Fruit fly (Drosophila melanogaster) whole organism, wandering third instar larva: ENCODE data around the gene CG2278.

ENCODE experiments used
- Abd-B ChIP-seq: fragments of >200 bp; optimal IDR thresholded peaks from 2 replicates; lab custom pipeline; 2017; ENCODE audit warnings: missing biosample characterization, missing genetic modification characterization
- CG32264 ChIP-seq: fragments of 200-800 bp; sonication (Bioruptor generic); optimal IDR thresholded peaks from 2 replicates; lab custom pipeline; 2016; ENCODE audit warnings: missing biosample characterization, missing genetic modification characterization
- CG9705 ChIP-seq: fragments of 200-800 bp; sonication (Bioruptor generic); optimal IDR thresholded peaks from 2 replicates; lab custom pipeline; 2018; ENCODE audit warnings: missing biosample characterization, mild to moderate bottlenecking, missing genetic modification characterization
- CrebA ChIP-seq: fragments of 200-800 bp; sonication (Bioruptor generic); optimal IDR thresholded peaks from 2 replicates; lab custom pipeline; 2016; ENCODE audit warnings: missing biosample characterization, mild to moderate bottlenecking, missing genetic modification characterization, borderline replicate concordance
- Dfd ChIP-seq: fragments of >200 bp; optimal IDR thresholded peaks from 2 replicates; lab custom pipeline; 2017; ENCODE audit warnings: missing biosample characterization, missing genetic modification characterization
- Dif ChIP-seq: fragments of 200-275, 200-300 bp; sonication (Bioruptor generic); optimal IDR thresholded peaks from 2 replicates; lab custom pipeline; 2018; ENCODE audit warnings: missing biosample characterization, missing genetic modification characterization; ENCODE audit not compliant: partially characterized antibody
- GATAd ChIP-seq: sonication (Bioruptor generic); optimal IDR thresholded peaks from 2 replicates; lab custom pipeline; 2016; ENCODE audit warnings: missing biosample characterization, missing genetic modification characterization
- HLH106 ChIP-seq: fragments of 200-800 bp; optimal IDR thresholded peaks from 3 replicates; lab custom pipeline; 2019; ENCODE audit warnings: missing biosample characterization, mild to moderate bottlenecking, missing genetic modification characterization, moderate library complexity
- Hr78 ChIP-seq: fragments of >200 bp; optimal IDR thresholded peaks from 2 replicates; lab custom pipeline; 2017; ENCODE audit warnings: missing biosample characterization, missing genetic modification characterization
- Jra ChIP-seq: sonication (Bioruptor generic); optimal IDR thresholded peaks from 2 replicates; lab custom pipeline; 2016; ENCODE audit warnings: missing biosample characterization, missing genetic modification characterization
- Myc ChIP-seq: fragments of >200 bp; optimal IDR thresholded peaks from 2 replicates; lab custom pipeline; 2017
- N ChIP-seq: fragments of >200 bp; optimal IDR thresholded peaks from 2 replicates; lab custom pipeline; 2018; ENCODE audit warnings: missing biosample characterization, missing external identifiers, missing genetic modification characterization
- OdsH ChIP-seq: fragments of 200-800 bp; sonication (Bioruptor generic); optimal IDR thresholded peaks from 2 replicates; lab custom pipeline; 2016; ENCODE audit warnings: missing biosample characterization, mild to moderate bottlenecking, missing genetic modification characterization
- Rel ChIP-seq, 2 experiments: fragments of 200-800 bp; sonication (Bioruptor generic) in 1 of 2; optimal IDR thresholded peaks; 2 replicates in 1 of 2; 3 replicates in 1 of 2; lab custom pipeline; 2016 to 2019; ENCODE audit warnings: mild to moderate bottlenecking in 2 of 2, missing biosample characterization in 2 of 2, missing genetic modification characterization in 2 of 2, moderate library complexity in 1 of 2
- Vsx2 ChIP-seq: fragments of 200-300, 225-300 bp; sonication (Bioruptor generic); optimal IDR thresholded peaks from 2 replicates; lab custom pipeline; 2018; ENCODE audit warnings: missing biosample characterization, missing genetic modification characterization; ENCODE audit not compliant: partially characterized antibody
- br ChIP-seq: fragments of 200-800 bp; sonication (Bioruptor generic); optimal IDR thresholded peaks from 2 replicates; lab custom pipeline; 2016; ENCODE audit warnings: missing biosample characterization, missing genetic modification characterization
- dl ChIP-seq, 2 experiments: fragments of 175-275, 200-275 bp in 1 of 2; fragments of 200-275 bp in 1 of 2; sonication (Bioruptor generic); optimal IDR thresholded peaks; lab custom pipeline; 2018; ENCODE audit warnings: mild to moderate bottlenecking in 2 of 2, missing biosample characterization in 2 of 2, missing genetic modification characterization in 2 of 2, moderate library complexity in 2 of 2; ENCODE audit not compliant: partially characterized antibody in 2 of 2, insufficient read depth in 1 of 2
- dmrt93B ChIP-seq: fragments of 200-800 bp; sonication (Bioruptor generic); optimal IDR thresholded peaks from 2 replicates; lab custom pipeline; 2018; ENCODE audit warnings: missing biosample characterization, mild to moderate bottlenecking, missing genetic modification characterization
- dsf ChIP-seq: sonication (Bioruptor generic); optimal IDR thresholded peaks from 2 replicates; lab custom pipeline; 2016; ENCODE audit warnings: missing biosample characterization, missing genetic modification characterization, borderline replicate concordance
- ey ChIP-seq: fragments of 200-800 bp; sonication (Bioruptor generic); optimal IDR thresholded peaks from 2 replicates; lab custom pipeline; 2016; ENCODE audit warnings: missing biosample characterization, missing genetic modification characterization
- foxo ChIP-seq, 2 experiments: fragments of 200-800 bp; sonication (Bioruptor generic); optimal IDR thresholded peaks; 2 replicates in 1 of 2; 3 replicates in 1 of 2; lab custom pipeline; 2016 to 2017; ENCODE audit warnings: missing biosample characterization in 2 of 2, missing genetic modification characterization in 2 of 2
- fru ChIP-seq: fragments of 200-800 bp; sonication (Bioruptor generic); optimal IDR thresholded peaks from 3 replicates; lab custom pipeline; 2016; ENCODE audit warnings: missing biosample characterization, mild to moderate bottlenecking, missing genetic modification characterization
- h ChIP-seq: fragments of 200-800 bp; sonication (Bioruptor generic); optimal IDR thresholded peaks from 3 replicates; lab custom pipeline; 2016; ENCODE audit warnings: missing biosample characterization, mild to moderate bottlenecking, missing genetic modification characterization
- jim ChIP-seq: fragments of 175-275, 200-325 bp; sonication (Bioruptor generic); optimal IDR thresholded peaks from 2 replicates; lab custom pipeline; 2016; ENCODE audit warnings: missing biosample characterization, mild to moderate bottlenecking, missing genetic modification characterization
- lola ChIP-seq: fragments of >200 bp; optimal IDR thresholded peaks from 2 replicates; lab custom pipeline; 2017; ENCODE audit warnings: missing biosample characterization, missing genetic modification characterization
- psq ChIP-seq: fragments of 200-800 bp; sonication (Bioruptor generic); optimal IDR thresholded peaks from 3 replicates; lab custom pipeline; 2017; ENCODE audit warnings: missing biosample characterization, mild to moderate bottlenecking, missing genetic modification characterization, moderate library complexity
- rgr ChIP-seq: fragments of 200-800 bp; sonication (Bioruptor generic); optimal IDR thresholded peaks from 3 replicates; lab custom pipeline; 2016; ENCODE audit warnings: missing biosample characterization, mild to moderate bottlenecking, missing genetic modification characterization
- sage ChIP-seq: fragments of 200-800 bp; sonication (Bioruptor generic); optimal IDR thresholded peaks from 2 replicates; lab custom pipeline; 2016; ENCODE audit warnings: missing biosample characterization, mild to moderate bottlenecking, missing genetic modification characterization
- sv ChIP-seq: fragments of 200-800 bp; sonication (Bioruptor generic); optimal IDR thresholded peaks from 3 replicates; lab custom pipeline; 2016; ENCODE audit warnings: missing biosample characterization, missing genetic modification characterization
- tai ChIP-seq: sonication (Bioruptor generic); optimal IDR thresholded peaks from 2 replicates; lab custom pipeline; 2016; ENCODE audit warnings: missing biosample characterization, missing genetic modification characterization

CG2278 gene

dm6 chrX:8170166-8170565 is at the start of gene CG2278:
Gene CG2278, minus strand, starts transcription at chrX:8170266.
- TF ChIP-seq sv (GFP tag; lab: Kevin White, UChicago) (no peak), psq (no peak), OdsH (GFP tag; lab: Kevin White, UChicago) (no peak), GATAd (GFP tag; lab: Kevin White, UChicago) (no peak)

- TF ChIP-seq Dfd (GFP tag; lab: Kevin White, UChicago) (peak; percentile 27), Dif (GFP tag; lab: Kevin White, UChicago) (peak; percentile 58), jim (no peak)
These were observed 46.0 kb upstream of the CG2278 start for dm6 chrX:8215855-8216586.

dm6 chrX:8215094-8215854 is 45.2 kb upstream of the CG2278 start:
- TF ChIP-seq rgr (peak; percentile 11), Dif (GFP tag; lab: Kevin White, UChicago) (no peak), HLH106 (tag; lab: Kevin White, UChicago) (peak; percentile 31), foxo (GFP tag; optimal IDR thresholded peaks at IDR 0.05; lab: Kevin White, UChicago) (peak in 1 of 2 experiments; percentile 32), CrebA (GFP tag; lab: Kevin White, UChicago) (peak; percentile 6), tai (GFP tag; lab: Kevin White, UChicago) (no peak), ey (peak; percentile 11), psq (peak; percentile 44), dl (GFP tag; optimal IDR thresholded peaks at IDR 0.05; lab: Kevin White, UChicago; ENCODE audit: insufficient read depth in 1 of 2, partially characterized antibody in 2 of 2) (peak in 1 of 2 experiments; percentile 48), Jra (GFP tag; lab: Kevin White, UChicago) (peak; percentile 30), OdsH (GFP tag; lab: Kevin White, UChicago) (peak; percentile 33), Abd-B (no peak)

dm6 chrX:8214017-8214416 is 44.0 kb upstream of the CG2278 start:
- TF ChIP-seq CG32264 (GFP tag; lab: Kevin White, UChicago) (no peak), Vsx2 (peak; percentile 77), Rel (GFP tag; optimal IDR thresholded peaks at IDR 0.05; lab: Kevin White, UChicago) (peak; percentile 51), Rel (tag; optimal IDR thresholded peaks at IDR 0.05; lab: Kevin White, UChicago) (no peak), HLH106 (tag; lab: Kevin White, UChicago) (no peak), br (GFP tag; lab: Kevin White, UChicago) (peak; percentile 28), dl (GFP tag; optimal IDR thresholded peaks at IDR 0.05; lab: Kevin White, UChicago; ENCODE audit: insufficient read depth in 1 of 2, partially characterized antibody in 2 of 2) (peak in 1 of 2 experiments; percentile 66), GATAd (GFP tag; lab: Kevin White, UChicago) (no peak), h (no peak), Dif (GFP tag; lab: Kevin White, UChicago) (peak; percentile 53), Myc (lab: Kevin White, UChicago) (no peak), tai (GFP tag; lab: Kevin White, UChicago) (no peak), Hr78 (no peak), lola (GFP tag; lab: Kevin White, UChicago) (no peak), psq (peak; percentile 92)

- no peak for TF ChIP-seq jim
These were observed 41.8 kb upstream of the CG2278 start for dm6 chrX:8211731-8212468.

- peak; percentile 7 for TF ChIP-seq dmrt93B (GFP tag; lab: Kevin White, UChicago)
- no peak for TF ChIP-seq N
- no peak for TF ChIP-seq Dfd (GFP tag; lab: Kevin White, UChicago)
- no peak for TF ChIP-seq sv (GFP tag; lab: Kevin White, UChicago)
- TF ChIP-seq Abd-B, result no peak
- TF ChIP-seq foxo (GFP tag; optimal IDR thresholded peaks at IDR 0.05; lab: Kevin White, UChicago), result peak in 1 of 2 experiments; percentile 56
- peak; percentile 14 for TF ChIP-seq OdsH (GFP tag; lab: Kevin White, UChicago)
- no peak for TF ChIP-seq Jra (GFP tag; lab: Kevin White, UChicago)
- peak; percentile 36 for TF ChIP-seq br (GFP tag; lab: Kevin White, UChicago)
- no peak for TF ChIP-seq dsf (GFP tag; lab: Kevin White, UChicago)
- peak; percentile 42 for TF ChIP-seq rgr
- TF ChIP-seq dl (GFP tag; optimal IDR thresholded peaks at IDR 0.05; lab: Kevin White, UChicago; ENCODE audit: insufficient read depth in 1 of 2, partially characterized antibody in 2 of 2), result no peak
- no peak for TF ChIP-seq lola (GFP tag; lab: Kevin White, UChicago)
- TF ChIP-seq fru (GFP tag; lab: Kevin White, UChicago), result peak; percentile 40
- TF ChIP-seq sage (GFP tag; lab: Kevin White, UChicago), result no peak
- no peak for TF ChIP-seq tai (GFP tag; lab: Kevin White, UChicago)
- no peak for TF ChIP-seq GATAd (GFP tag; lab: Kevin White, UChicago)
- no peak for TF ChIP-seq Hr78
- no peak for TF ChIP-seq CG9705 (GFP tag; lab: Kevin White, UChicago)
- TF ChIP-seq Rel (GFP tag; optimal IDR thresholded peaks at IDR 0.05; lab: Kevin White, UChicago), result no peak
- no peak for TF ChIP-seq Rel (tag; optimal IDR thresholded peaks at IDR 0.05; lab: Kevin White, UChicago)
- TF ChIP-seq Dif (GFP tag; lab: Kevin White, UChicago), result no peak
- TF ChIP-seq h, result peak; percentile 29
- TF ChIP-seq Myc (lab: Kevin White, UChicago), result no peak
These were observed 41.1 kb upstream of the CG2278 start for dm6 chrX:8211094-8211730.
